Fruit fly (Drosophila melanogaster): Measurements from ENCODE around the gene Sfp24F.
A peak's percentile ranks its signal among the peaks of the same experiment; 100 is the strongest.

The Sfp24F gene

dm6 chr2L:4458119-4459056 lies 16.5 kb upstream of the Sfp24F start, which contains the start of gene RpL27A (continued):
- TF ChIP-seq CG1832 (GFP tag; optimal IDR thresholded peaks at IDR 0.05) (no peak), CG11560 (tag; IDR thresholded peaks at IDR 0.05) (no peak; the same call in 2 of the 3 replicates), CG10431 (GFP tag; optimal IDR thresholded peaks at IDR 0.05) (peak; percentile 90), Poxn (GFP tag; IDR thresholded peaks at IDR 0.05) (peak; percentile 37; the same call in 1 of the 2 replicates), CG14965 (GFP tag; optimal IDR thresholded peaks at IDR 0.05; ENCODE audit: borderline replicate concordance) (no peak), bcd (GFP tag; optimal IDR thresholded peaks at IDR 0.05) (peak; percentile 85), BtbVII (GFP tag; optimal IDR thresholded peaks at IDR 0.05) (peak; percentile 80), CG1024 (GFP tag; IDR thresholded peaks at IDR 0.05) (peak; percentile 88), Mrtf (GFP tag; IDR thresholded peaks at IDR 0.05) (peak; percentile 43; the same call in 1 of the 3 replicates), D19A (tag; optimal IDR thresholded peaks at IDR 0.05) (peak; percentile 65), Adf1 (GFP tag; IDR thresholded peaks at IDR 0.05) (no peak; the same call in 1 of the 2 replicates), CG31388 (GFP tag; optimal IDR thresholded peaks at IDR 0.05) (peak; percentile 32), CG2712 (tag; optimal IDR thresholded peaks at IDR 0.05) (peak; percentile 71), chm (GFP tag; IDR thresholded peaks at IDR 0.05) (peak; percentile 95), CG4730 (GFP tag; IDR thresholded peaks at IDR 0.05) (peak; percentile 63), Hand (GFP tag; optimal IDR thresholded peaks at IDR 0.05) (peak; percentile 69), crp (GFP tag; optimal IDR thresholded peaks at IDR 0.05) (peak in 1 of 2 experiments; percentile 39), corto (GFP tag; optimal IDR thresholded peaks at IDR 0.05) (no peak), CG7786 (GFP tag; optimal IDR thresholded peaks at IDR 0.05) (peak; percentile 40), CG3065 (GFP tag; optimal IDR thresholded peaks at IDR 0.05) (peak; percentile 28), Lhr (GFP tag; optimal IDR thresholded peaks at IDR 0.05) (peak; percentile 70), nom (GFP tag; optimal IDR thresholded peaks at IDR 0.05) (peak; percentile 81), Bdp1 (GFP tag; optimal IDR thresholded peaks at IDR 0.05) (peak; percentile 56), ham (GFP tag; IDR thresholded peaks at IDR 0.05) (peak; percentile 9; the same call in 1 of the 2 replicates), CG12942 (GFP tag; optimal IDR thresholded peaks at IDR 0.05) (peak; percentile 67), CG3847 (GFP tag; IDR thresholded peaks at IDR 0.05) (peak; percentile 68), CG32772 (GFP tag; IDR thresholded peaks at IDR 0.05) (peak; percentile 61), TFAM (GFP tag; optimal IDR thresholded peaks at IDR 0.05) (peak; percentile 17), CG9727 (GFP tag; optimal IDR thresholded peaks at IDR 0.05) (peak; percentile 86), CG6813 (GFP tag; optimal IDR thresholded peaks at IDR 0.05) (peak; percentile 83), Ets97D (GFP tag; optimal IDR thresholded peaks at IDR 0.05) (peak; percentile 99), Hey (tag; optimal IDR thresholded peaks at IDR 0.05) (peak; percentile 82), E2f1 (GFP tag; IDR thresholded peaks at IDR 0.05) (peak; percentile 71), CG8290 (GFP tag; optimal IDR thresholded peaks at IDR 0.05) (peak; percentile 68), CG8290 (tag; optimal IDR thresholded peaks at IDR 0.05) (peak in 1 of 2 experiments; percentile 94), CG6791 (GFP tag; IDR thresholded peaks at IDR 0.05; ENCODE audit: partially characterized antibody) (peak; percentile 53; the same call in 1 of the 3 replicates), CG6654 (GFP tag; optimal IDR thresholded peaks at IDR 0.05) (peak; percentile 63), sob (GFP tag; IDR thresholded peaks at IDR 0.05) (peak; percentile 83), CG3838 (GFP tag; optimal IDR thresholded peaks at IDR 0.05) (peak; percentile 50), NfI (GFP tag; optimal IDR thresholded peaks at IDR 0.05) (peak; percentile 94), CG3726 (GFP tag; IDR thresholded peaks at IDR 0.05) (0 out of 3 replicates have a peak, but pooled peaks have one; percentile 44), Hsf (GFP tag; optimal IDR thresholded peaks at IDR 0.05) (peak; percentile 69), tap (tag; optimal IDR thresholded peaks at IDR 0.05) (peak; percentile 32), pfk (GFP tag; optimal IDR thresholded peaks at IDR 0.05) (peak; percentile 78), pnt (GFP tag; optimal IDR thresholded peaks at IDR 0.05) (no peak), CHES-1-like (GFP tag; optimal IDR thresholded peaks at IDR 0.05) (peak; percentile 26), sd (tag; optimal IDR thresholded peaks at IDR 0.05) (peak; percentile 68), esg (GFP tag; conservative IDR thresholded peaks at IDR 0.05) (peak; percentile 24; the same call in 1 of the 2 replicates)

All from whole organism, embryonic.